Fruit fly (Drosophila melanogaster) whole organism, embryonic: ENCODE data around the gene Dbp73D.

Experiments used
- Aef1 ChIP-seq: fragments of 200-800 bp; sonication (Bioruptor generic); IDR thresholded peaks from 3 replicates; pipeline ENCODE4 v1.3.6; 2022; ENCODE audit warnings: missing biosample characterization, missing genetic modification characterization
- B-H1 ChIP-seq: fragments of 200-800 bp; sonication (Bioruptor generic); IDR thresholded peaks from 3 replicates; pipeline ENCODE4 v1.3.6; 2022; ENCODE audit warnings: missing biosample characterization, missing genetic modification characterization
- Bdp1 ChIP-seq: fragments of 200-800 bp; sonication (Bioruptor generic); optimal IDR thresholded peaks from 3 replicates; lab custom pipeline; 2016; ENCODE audit warnings: missing biosample characterization, missing genetic modification characterization
- CG10543 ChIP-seq: fragments of 200-800 bp; sonication (Bioruptor generic); optimal IDR thresholded peaks from 3 replicates; lab custom pipeline; 2017; ENCODE audit warnings: missing biosample characterization, mild to moderate bottlenecking, missing genetic modification characterization, moderate library complexity
- CG1233 ChIP-seq: fragments of 200-800 bp; sonication (Bioruptor generic); optimal IDR thresholded peaks from 4 replicates; lab custom pipeline; 2018; ENCODE audit warnings: missing biosample characterization, mild to moderate bottlenecking, missing genetic modification characterization
- CG12391 ChIP-seq: fragments of 200-800 bp; sonication (Bioruptor generic); optimal IDR thresholded peaks from 3 replicates; lab custom pipeline; 2018; ENCODE audit warnings: missing biosample characterization, mild to moderate bottlenecking, missing genetic modification characterization, moderate library complexity
- CG12659 ChIP-seq: fragments of 200-800 bp; sonication (Bioruptor generic); optimal IDR thresholded peaks from 3 replicates; lab custom pipeline; 2017; ENCODE audit warnings: mild to moderate bottlenecking, missing biosample characterization, missing genetic modification reagents, missing genetic modification characterization
- CG13424 ChIP-seq: fragments of 200-800 bp; sonication (Bioruptor generic); optimal IDR thresholded peaks from 2 replicates; lab custom pipeline; 2019; ENCODE audit warnings: missing biosample characterization, mild to moderate bottlenecking, missing genetic modification characterization, moderate library complexity
- CG1529 ChIP-seq: fragments of 200-800 bp; sonication (Bioruptor generic); optimal IDR thresholded peaks from 3 replicates; lab custom pipeline; 2018; ENCODE audit warnings: missing biosample characterization, missing genetic modification characterization
- CG16863 ChIP-seq: fragments of 200-800 bp; sonication (Bioruptor generic); optimal IDR thresholded peaks from 3 replicates; lab custom pipeline; 2016; ENCODE audit warnings: missing biosample characterization, missing genetic modification characterization
- CG1832 ChIP-seq: fragments of 200-800 bp; sonication (Bioruptor generic); optimal IDR thresholded peaks from 2 replicates; lab custom pipeline; 2017; ENCODE audit warnings: missing biosample characterization, mild to moderate bottlenecking, missing genetic modification characterization, inconsistent platforms
- CG2116 ChIP-seq: fragments of 200-800 bp; sonication (Bioruptor generic); optimal IDR thresholded peaks from 3 replicates; lab custom pipeline; 2018; ENCODE audit warnings: missing biosample characterization, mild to moderate bottlenecking, missing genetic modification characterization
- CG31365 ChIP-seq: fragments of 200-800 bp; sonication (Bioruptor generic); optimal IDR thresholded peaks from 2 replicates; lab custom pipeline; 2018; ENCODE audit warnings: missing biosample characterization, mild to moderate bottlenecking, missing genetic modification characterization
- CG3281 ChIP-seq: fragments of 200-800 bp; sonication (Bioruptor generic); optimal IDR thresholded peaks from 3 replicates; lab custom pipeline; 2017; ENCODE audit warnings: missing biosample characterization, mild to moderate bottlenecking, missing genetic modification characterization
- CG3838 ChIP-seq: fragments of 200-800 bp; sonication (Bioruptor generic); optimal IDR thresholded peaks from 3 replicates; lab custom pipeline; 2016; ENCODE audit warnings: missing biosample characterization, missing genetic modification characterization
- CG3995 ChIP-seq: fragments of 200-800 bp; sonication (Bioruptor generic); optimal IDR thresholded peaks from 3 replicates; lab custom pipeline; 2016; ENCODE audit warnings: missing biosample characterization, missing genetic modification characterization
- CG7556 ChIP-seq: fragments of 200-800 bp; sonication (Bioruptor generic); optimal IDR thresholded peaks from 2 replicates; lab custom pipeline; 2017; ENCODE audit warnings: missing biosample characterization, mild to moderate bottlenecking, missing genetic modification characterization
- CG7839 ChIP-seq: fragments of 200-800 bp; sonication (Bioruptor generic); optimal IDR thresholded peaks from 3 replicates; lab custom pipeline; 2018; ENCODE audit warnings: missing biosample characterization, mild to moderate bottlenecking, missing genetic modification characterization, moderate library complexity
- CG9727 ChIP-seq: fragments of 200-800 bp; sonication (Bioruptor generic); optimal IDR thresholded peaks from 3 replicates; lab custom pipeline; 2017; ENCODE audit warnings: missing biosample characterization, mild to moderate bottlenecking, missing genetic modification characterization
- CG9932 ChIP-seq: fragments of 200-800 bp; sonication (Bioruptor generic); IDR thresholded peaks from 2 replicates; pipeline ENCODE4 v1.3.6; 2022; ENCODE audit warnings: missing biosample characterization, missing genetic modification characterization
- Camta ChIP-seq: fragments of 200-800 bp; sonication (Bioruptor generic); optimal IDR thresholded peaks from 2 replicates; lab custom pipeline; 2016; ENCODE audit warnings: missing biosample characterization, missing genetic modification characterization
- Dfd ChIP-seq, 2 experiments: fragments of >200 bp; optimal IDR thresholded peaks; 2 replicates each; lab custom pipeline; 2017; ENCODE audit warnings: missing biosample characterization in 2 of 2, missing genetic modification characterization in 2 of 2
- HLH54F ChIP-seq: fragments of 200-800 bp; sonication (Bioruptor generic); optimal IDR thresholded peaks from 3 replicates; lab custom pipeline; 2016; ENCODE audit warnings: missing biosample characterization, missing genetic modification characterization
- Hand ChIP-seq: fragments of 200-800 bp; sonication (Bioruptor generic); optimal IDR thresholded peaks from 2 replicates; lab custom pipeline; 2017; ENCODE audit warnings: mild to moderate bottlenecking, missing biosample characterization, missing genetic modification reagents, missing genetic modification characterization
- Hey ChIP-seq: fragments of 200-800 bp; sonication (Bioruptor generic); optimal IDR thresholded peaks from 3 replicates; lab custom pipeline; 2018; ENCODE audit warnings: missing biosample characterization, mild to moderate bottlenecking, missing genetic modification characterization
- Hr78 ChIP-seq, 2 experiments: fragments of 200-800 bp in 1 of 2; fragments of >200 bp in 1 of 2; sonication (Bioruptor generic) in 1 of 2; optimal IDR thresholded peaks; 2 replicates each; lab custom pipeline; 2017 to 2019; ENCODE audit warnings: missing biosample characterization in 2 of 2, missing genetic modification characterization in 2 of 2, mild to moderate bottlenecking in 1 of 2, moderate library complexity in 1 of 2
- Hsf ChIP-seq: fragments of 200-800 bp; sonication (Bioruptor generic); optimal IDR thresholded peaks from 3 replicates; lab custom pipeline; 2016; ENCODE audit warnings: missing biosample characterization, missing genetic modification characterization
- Mad ChIP-seq: fragments of 200-800 bp; sonication (Bioruptor generic); optimal IDR thresholded peaks from 2 replicates; lab custom pipeline; 2016; ENCODE audit warnings: missing biosample characterization, missing genetic modification characterization
- NC2β ChIP-seq: fragments of 200-800 bp; sonication (Bioruptor generic); optimal IDR thresholded peaks from 2 replicates; lab custom pipeline; 2016; ENCODE audit warnings: missing biosample characterization, missing genetic modification characterization
- Vsx1 ChIP-seq: fragments of 200-800 bp; sonication (Bioruptor generic); optimal IDR thresholded peaks from 2 replicates; lab custom pipeline; 2017; ENCODE audit warnings: missing biosample characterization, mild to moderate bottlenecking, missing genetic modification characterization, missing genetic modification reagents
- Xbp1 ChIP-seq: fragments of 200-800 bp; sonication (Bioruptor generic); optimal IDR thresholded peaks from 3 replicates; lab custom pipeline; 2016; ENCODE audit warnings: missing biosample characterization, mild to moderate bottlenecking, missing genetic modification characterization
- ac ChIP-seq: fragments of 200-800 bp; sonication (Bioruptor generic); optimal IDR thresholded peaks from 3 replicates; lab custom pipeline; 2017; ENCODE audit warnings: missing biosample characterization, mild to moderate bottlenecking, missing genetic modification characterization
- aop ChIP-seq: fragments of 200-800 bp; sonication (Bioruptor generic); IDR thresholded peaks from 2 replicates; pipeline ENCODE4 v1.3.6; 2022; ENCODE audit warnings: missing biosample characterization, missing genetic modification characterization
- bbx ChIP-seq: fragments of 200-800 bp; sonication (Bioruptor generic); IDR thresholded peaks from 2 replicates; pipeline ENCODE4 v1.3.6; 2022; ENCODE audit warnings: missing biosample characterization, missing genetic modification characterization; ENCODE audit not compliant: partially characterized antibody
- bcd ChIP-seq: fragments of 200-800 bp; sonication (Bioruptor generic); optimal IDR thresholded peaks from 2 replicates; lab custom pipeline; 2017; ENCODE audit warnings: missing biosample characterization, mild to moderate bottlenecking, missing genetic modification characterization
- bsh ChIP-seq, 2 experiments: fragments of 200-800 bp; sonication (Bioruptor generic); optimal IDR thresholded peaks; 2 replicates each; lab custom pipeline; 2017 to 2018; ENCODE audit warnings: mild to moderate bottlenecking in 2 of 2, missing biosample characterization in 2 of 2, missing genetic modification characterization in 2 of 2, moderate library complexity in 1 of 2
- dm ChIP-seq: fragments of 200-800 bp; sonication (Bioruptor generic); optimal IDR thresholded peaks from 3 replicates; lab custom pipeline; 2016; ENCODE audit warnings: missing biosample characterization, missing genetic modification characterization
- eyg ChIP-seq: fragments of 200-800 bp; sonication (Bioruptor generic); optimal IDR thresholded peaks from 3 replicates; lab custom pipeline; 2016; ENCODE audit warnings: missing biosample characterization, missing genetic modification characterization
- fd102C ChIP-seq: fragments of 200-800 bp; sonication (Bioruptor generic); optimal IDR thresholded peaks from 2 replicates; lab custom pipeline; 2018; ENCODE audit warnings: missing biosample characterization, mild to moderate bottlenecking, missing genetic modification characterization, moderate library complexity
- hb ChIP-seq: fragments of 200-800 bp; sonication (Bioruptor generic); IDR thresholded peaks from 3 replicates; pipeline ENCODE4 v1.3.6; 2022; ENCODE audit warnings: missing biosample characterization, missing genetic modification characterization; ENCODE audit not compliant: partially characterized antibody
- prd ChIP-seq, 3 experiments: fragments of >200 bp in 2 of 3; fragments of 200-800 bp in 1 of 3; sonication (Bioruptor generic) in 1 of 3; optimal IDR thresholded peaks in 2 of 3; IDR thresholded peaks in 1 of 3; 2 replicates in 2 of 3; 3 replicates in 1 of 3; pipeline versions ENCODE4 v1.3.6 to Lab custom; 2017 to 2022; ENCODE audit warnings: missing biosample characterization in 1 of 3, missing genetic modification characterization in 1 of 3
- ranshi ChIP-seq: fragments of 200-800 bp; sonication (Bioruptor generic); IDR thresholded peaks from 2 replicates; pipeline ENCODE4 v1.3.6; 2022; ENCODE audit warnings: missing biosample characterization, missing genetic modification characterization
- repo ChIP-seq: fragments of 200-800 bp; sonication (Bioruptor generic); optimal IDR thresholded peaks from 2 replicates; lab custom pipeline; 2016; ENCODE audit warnings: missing biosample characterization, missing genetic modification characterization
- ro ChIP-seq: fragments of 200-800 bp; sonication (Bioruptor generic); IDR thresholded peaks from 2 replicates; pipeline ENCODE4 v1.3.6; 2022; ENCODE audit warnings: missing biosample characterization, missing genetic modification characterization
- slp2 ChIP-seq: fragments of 200-800 bp; sonication (Bioruptor generic); optimal IDR thresholded peaks from 2 replicates; lab custom pipeline; 2016; ENCODE audit warnings: missing biosample characterization, missing genetic modification characterization
- sug ChIP-seq: fragments of 200-800 bp; optimal IDR thresholded peaks from 2 replicates; lab custom pipeline; 2019; ENCODE audit warnings: missing biosample characterization, mild to moderate bottlenecking, missing genetic modification characterization, moderate library complexity
- tup ChIP-seq: fragments of 200-800 bp; sonication (Bioruptor generic); optimal IDR thresholded peaks from 2 replicates; lab custom pipeline; 2016; ENCODE audit warnings: missing biosample characterization, mild to moderate bottlenecking, missing genetic modification characterization, moderate library complexity
- tx ChIP-seq: fragments of 200-800 bp; sonication (Bioruptor generic); optimal IDR thresholded peaks from 2 replicates; lab custom pipeline; 2016; ENCODE audit warnings: missing biosample characterization, missing genetic modification characterization
- vfl ChIP-seq: fragments of 200-800 bp; sonication (Bioruptor generic); optimal IDR thresholded peaks from 2 replicates; lab custom pipeline; 2016; ENCODE audit warnings: missing biosample characterization, missing genetic modification characterization

The Dbp73D gene

DNA sequence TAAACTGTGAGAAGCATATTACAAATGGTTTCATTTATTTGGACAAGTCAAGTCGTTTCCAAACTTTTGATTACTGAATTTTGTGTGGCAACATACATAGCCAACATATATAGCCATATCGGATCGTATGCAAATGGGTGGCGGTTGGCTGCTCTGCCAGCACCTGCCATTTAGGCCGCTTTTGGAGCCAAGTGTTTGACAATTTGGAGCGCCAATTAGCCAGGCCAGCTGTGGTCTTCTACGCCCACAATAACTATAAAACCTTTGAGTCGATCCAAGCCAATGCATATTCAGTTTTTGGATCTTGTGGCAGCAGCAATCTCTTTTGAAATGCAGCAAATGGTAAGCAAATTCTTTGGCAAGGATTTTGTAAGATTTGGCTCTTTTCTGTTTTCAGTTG, 6.1 kb downstream of the Dbp73D start, which contains the start of gene CG13031 (continued):
- TF ChIP-seq ro (GFP tag; lab: Robert Waterston, UW) = no peak

DNA sequence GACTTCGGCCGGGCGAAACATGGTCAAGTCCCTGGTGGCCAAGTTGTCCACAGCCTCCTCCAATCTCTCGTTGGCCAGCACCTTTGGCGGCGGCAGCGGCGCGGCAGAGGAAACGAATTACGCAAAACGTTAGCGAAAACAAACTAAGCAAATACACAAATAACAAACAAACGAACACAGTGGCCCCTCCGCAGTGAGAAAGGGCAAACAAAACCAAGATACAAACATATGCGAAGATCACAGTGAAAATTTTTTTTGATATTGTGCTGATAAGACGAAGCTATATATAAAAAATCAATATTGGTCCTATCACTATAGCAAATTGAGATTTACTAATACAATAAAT, 16.5 kb downstream of the Dbp73D start:
- TF ChIP-seq Xbp1 (GFP tag; lab: Kevin White, UChicago) (peak; percentile 10), bsh (GFP tag; optimal IDR thresholded peaks at IDR 0.05; lab: Kevin White, UChicago) (no peak), sug (tag; lab: Kevin White, UChicago) (no peak), ac (GFP tag; lab: Kevin White, UChicago) (no peak), prd (optimal IDR thresholded peaks at IDR 0.05; lab: Kevin White, UChicago) (no peak), prd (GFP tag; IDR thresholded peaks at IDR 0.05; lab: Robert Waterston, UW) (peak; percentile 9; the same call in 1 of the 3 replicates), bcd (GFP tag; lab: Kevin White, UChicago) (no peak), CG9932 (GFP tag; lab: Robert Waterston, UW) (peak; percentile 40; the same call in 1 of the 2 replicates), CG2116 (no peak), hb (GFP tag; lab: Robert Waterston, UW) (no peak), fd102C (GFP tag; lab: Kevin White, UChicago) (no peak), CG7556 (GFP tag; lab: Kevin White, UChicago) (no peak), Hand (GFP tag; lab: Kevin White, UChicago) (no peak), Hsf (GFP tag; lab: Kevin White, UChicago) (peak; percentile 12), CG16863 (GFP tag; lab: Kevin White, UChicago) (no peak), ranshi (peak; percentile 20; the same call in 1 of the 2 replicates), B-H1 (no peak), Hey (no peak), tx (GFP tag; lab: Kevin White, UChicago) (no peak), Dfd (GFP tag; optimal IDR thresholded peaks at IDR 0.05; lab: Kevin White, UChicago) (no peak), CG13424 (peak; percentile 7), dm (GFP tag; lab: Kevin White, UChicago) (peak; percentile 14), bbx (GFP tag; lab: Robert Waterston, UW) (no peak), Aef1 (GFP tag; lab: Robert Waterston, UW) (no peak), aop (GFP tag; lab: Robert Waterston, UW) (no peak), eyg (GFP tag; lab: Kevin White, UChicago) (no peak), vfl (GFP tag; lab: Kevin White, UChicago) (no peak), CG1529 (GFP tag; lab: Kevin White, UChicago) (no peak), CG9727 (GFP tag; lab: Kevin White, UChicago) (peak; percentile 24), HLH54F (GFP tag; lab: Kevin White, UChicago) (no peak), slp2 (GFP tag; lab: Kevin White, UChicago) (no peak), CG7839 (tag; lab: Kevin White, UChicago) (no peak), Mad (GFP tag; lab: Kevin White, UChicago) (no peak), NC2β (GFP tag; lab: Kevin White, UChicago) (no peak), Hr78 (GFP tag; optimal IDR thresholded peaks at IDR 0.05; lab: Kevin White, UChicago) (no peak), CG12391 (tag; lab: Kevin White, UChicago) (peak; percentile 8), Vsx1 (GFP tag; lab: Kevin White, UChicago) (no peak), Camta (GFP tag; lab: Kevin White, UChicago) (peak; percentile 13), CG1233 (no peak), CG1832 (no peak), repo (no peak), CG3281 (no peak), tup (GFP tag; lab: Kevin White, UChicago) (no peak), CG31365 (tag; lab: Kevin White, UChicago) (no peak), Bdp1 (GFP tag; lab: Kevin White, UChicago) (no peak), CG10543 (GFP tag; lab: Kevin White, UChicago) (peak; percentile 37), CG3995 (GFP tag; lab: Kevin White, UChicago) (no peak), CG3838 (no peak), CG12659 (no peak)
